Worm (Caenorhabditis elegans) whole organism, L4/young adult: ENCODE data around the gene W01B6.4.

Experiments
- W03F9.2 ChIP-seq: fragments of 150-350 bp; optimal IDR thresholded peaks from 2 replicates; lab custom pipeline; 2014; ENCODE audit warnings: missing biosample characterization, missing genetic modification characterization
- dao-5 ChIP-seq: sonication (generic microtip); optimal IDR thresholded peaks from 2 replicates; lab custom pipeline; 2016; ENCODE audit warnings: missing genotype, missing genetic modification characterization, moderate library complexity, missing compliant biosample characterization
- him-1 ChIP-seq: sonication (generic microtip); optimal IDR thresholded peaks from 2 replicates; lab custom pipeline; 2016; ENCODE audit warnings: missing genotype, missing genetic modification reagents, missing genetic modification characterization, missing compliant biosample characterization

- TF ChIP-seq him-1 (no peak), dao-5 (tag; lab: Kevin White, UChicago) (no peak), W03F9.2 (tag; lab: Kevin White, UChicago) (no peak)
Observed at ce11 chrIV:10046005-10046404, 29.3 kb upstream of the W01B6.4 start.
